Worm (Caenorhabditis elegans) whole organism, young adult: ENCODE data around the gene wrb-1.

Experiments
- B0019.2 ChIP-seq: fragments of 200-800 bp; sonication (Bioruptor generic); conservative IDR thresholded peaks from 2 replicates; pipeline ENCODE4 v1.3.6; 2022; ENCODE audit warnings: missing genetic modification reagents, missing genetic modification characterization, missing compliant biosample characterization
- B0035.1 ChIP-seq: sonication (generic microtip); optimal IDR thresholded peaks from 2 replicates; lab custom pipeline; 2016; ENCODE audit warnings: missing genetic modification characterization, mild to moderate bottlenecking, missing compliant biosample characterization, missing genotype, missing genetic modification reagents
- F22D6.2 ChIP-seq: sonication (generic microtip); optimal IDR thresholded peaks from 2 replicates; lab custom pipeline; 2016; ENCODE audit warnings: mild to moderate bottlenecking, missing genetic modification characterization, missing compliant biosample characterization
- F23B12.7 ChIP-seq: sonication (generic microtip); optimal IDR thresholded peaks from 2 replicates; lab custom pipeline; 2017; ENCODE audit warnings: missing genetic modification characterization, mild to moderate bottlenecking, missing compliant biosample characterization, antibody characterized with exemption, moderate library complexity; ENCODE audit not compliant: insufficient read depth
- F49E8.2 ChIP-seq: sonication (generic microtip); optimal IDR thresholded peaks from 3 replicates; lab custom pipeline; 2017; ENCODE audit warnings: missing genetic modification characterization, mild to moderate bottlenecking, missing compliant biosample characterization, antibody characterized with exemption, moderate library complexity; ENCODE audit not compliant: insufficient read depth
- F55B11.4 ChIP-seq: sonication (generic microtip); optimal IDR thresholded peaks from 2 replicates; lab custom pipeline; 2016; ENCODE audit warnings: missing compliant biosample characterization, missing genetic modification characterization, borderline replicate concordance; ENCODE audit not compliant: insufficient read depth
- F57A8.1 ChIP-seq: fragments of 200-800 bp; sonication (Bioruptor generic); optimal IDR thresholded peaks from 2 replicates; lab custom pipeline; 2018; ENCODE audit warnings: mild to moderate bottlenecking, missing genetic modification characterization, moderate library complexity, missing compliant biosample characterization
- F57C9.4 ChIP-seq: sonication (generic microtip); optimal IDR thresholded peaks from 2 replicates; lab custom pipeline; 2017; ENCODE audit warnings: mild to moderate bottlenecking, missing genetic modification characterization, missing compliant biosample characterization
- K11D2.4 ChIP-seq: fragments of 200-800 bp; sonication (Bioruptor generic); IDR thresholded peaks from 2 replicates; pipeline ENCODE4 v1.3.6; 2022; ENCODE audit warnings: missing genetic modification reagents, missing genetic modification characterization, missing compliant biosample characterization
- Y53F4B.3 ChIP-seq: fragments of 200-800 bp; sonication (Bioruptor generic); IDR thresholded peaks from 2 replicates; pipeline ENCODE4 v1.3.6; 2022; ENCODE audit warnings: missing genetic modification reagents, missing genetic modification characterization, missing compliant biosample characterization
- ZK185.1 ChIP-seq: sonication (generic microtip); optimal IDR thresholded peaks from 2 replicates; lab custom pipeline; 2016; ENCODE audit warnings: mild to moderate bottlenecking, missing genetic modification characterization, missing compliant biosample characterization; ENCODE audit not compliant: poor library complexity, severe bottlenecking
- aptf-3 ChIP-seq: fragments of 200-800 bp; sonication (Bioruptor generic); IDR thresholded peaks from 2 replicates; pipeline ENCODE4 v1.3.6; 2022; ENCODE audit warnings: missing genetic modification characterization, missing compliant biosample characterization
- attf-5 ChIP-seq: fragments of 200-800 bp; sonication (Bioruptor generic); optimal IDR thresholded peaks from 2 replicates; lab custom pipeline; 2018; ENCODE audit warnings: mild to moderate bottlenecking, missing genetic modification characterization, missing compliant biosample characterization
- cebp-2 ChIP-seq: fragments of 200-800 bp; sonication (Bioruptor generic); IDR thresholded peaks from 2 replicates; pipeline ENCODE4 v1.3.6; 2022; ENCODE audit warnings: missing genetic modification characterization, missing compliant biosample characterization
- ceh-58 ChIP-seq: fragments of 200-800 bp; sonication (Bioruptor generic); IDR thresholded peaks from 2 replicates; pipeline ENCODE4 v1.3.6; 2022; ENCODE audit warnings: missing genetic modification characterization, missing compliant biosample characterization
- die-1 ChIP-seq: sonication (generic microtip); optimal IDR thresholded peaks from 2 replicates; lab custom pipeline; 2016; ENCODE audit warnings: missing genotype, mild to moderate bottlenecking, missing genetic modification characterization, missing compliant biosample characterization
- dox-1 ChIP-seq: fragments of 200-800 bp; sonication (Bioruptor generic); IDR thresholded peaks from 2 replicates; pipeline ENCODE4 v1.3.6; 2022; ENCODE audit warnings: missing genetic modification reagents, missing genetic modification characterization, missing compliant biosample characterization
- dpl-1 ChIP-seq: fragments of 150-350 bp; optimal IDR thresholded peaks from 2 replicates; lab custom pipeline; 2014; ENCODE audit warnings: missing biosample characterization, missing genetic modification reagents, missing genetic modification characterization
- egrh-3 ChIP-seq: fragments of 200-800 bp; sonication (Bioruptor generic); IDR thresholded peaks from 2 replicates; pipeline ENCODE4 v1.3.6; 2022; ENCODE audit warnings: missing genetic modification reagents, missing genetic modification characterization, missing compliant biosample characterization
- ets-4 ChIP-seq: fragments of 200-800 bp; sonication (Bioruptor generic); optimal IDR thresholded peaks from 2 replicates; lab custom pipeline; 2018; ENCODE audit warnings: mild to moderate bottlenecking, missing genetic modification characterization, missing compliant biosample characterization
- fkh-3 ChIP-seq: sonication (generic microtip); optimal IDR thresholded peaks from 2 replicates; lab custom pipeline; 2016; ENCODE audit warnings: mild to moderate bottlenecking, missing genetic modification characterization, missing compliant biosample characterization
- him-1 ChIP-seq: sonication (generic microtip); optimal IDR thresholded peaks from 2 replicates; lab custom pipeline; 2016; ENCODE audit warnings: missing genotype, missing genetic modification reagents, missing genetic modification characterization, missing compliant biosample characterization
- hlh-26 ChIP-seq: fragments of 200-800 bp; sonication (Bioruptor generic); conservative IDR thresholded peaks from 2 replicates; pipeline ENCODE4 v1.3.6; 2022; ENCODE audit warnings: missing genetic modification reagents, missing genetic modification characterization, missing compliant biosample characterization
- hmg-1.2 ChIP-seq: fragments of 200-800 bp; sonication (Bioruptor generic); IDR thresholded peaks from 2 replicates; pipeline ENCODE4 v1.3.6; 2022; ENCODE audit warnings: missing genetic modification reagents, missing genetic modification characterization, missing compliant biosample characterization
- let-607 ChIP-seq, 2 experiments: fragments of 200-800 bp in 1 of 2; sonication (Bioruptor generic) in 1 of 2; sonication (generic microtip) in 1 of 2; optimal IDR thresholded peaks; 2 replicates each; lab custom pipeline; 2016 to 2018; ENCODE audit warnings: mild to moderate bottlenecking in 2 of 2, missing compliant biosample characterization in 2 of 2, missing genetic modification characterization in 2 of 2, moderate library complexity in 2 of 2, missing genotype in 1 of 2
- lir-1 ChIP-seq: fragments of 200-800 bp; sonication (Bioruptor generic); conservative IDR thresholded peaks from 2 replicates; pipeline ENCODE4 v1.3.6; 2022; ENCODE audit warnings: missing genetic modification reagents, missing genetic modification characterization, missing compliant biosample characterization
- madf-6 ChIP-seq: fragments of 200-800 bp; sonication (Bioruptor generic); IDR thresholded peaks from 2 replicates; pipeline ENCODE4 v1.3.6; 2022; ENCODE audit warnings: missing genetic modification reagents, missing genetic modification characterization, missing compliant biosample characterization
- madf-8 ChIP-seq: fragments of 200-800 bp; sonication (Bioruptor generic); conservative IDR thresholded peaks from 2 replicates; pipeline ENCODE4 v1.3.6; 2022; ENCODE audit warnings: missing genetic modification reagents, missing genetic modification characterization, missing compliant biosample characterization
- mxl-1 ChIP-seq: sonication (generic microtip); optimal IDR thresholded peaks from 2 replicates; lab custom pipeline; 2016; ENCODE audit warnings: missing genetic modification characterization, missing compliant biosample characterization
- nfyb-1 ChIP-seq: fragments of 200-800 bp; sonication (Bioruptor generic); IDR thresholded peaks from 2 replicates; pipeline ENCODE4 v1.3.6; 2022; ENCODE audit warnings: missing genetic modification reagents, missing genetic modification characterization, missing compliant biosample characterization
- nhr-120 ChIP-seq: fragments of 200-800 bp; sonication (Bioruptor generic); IDR thresholded peaks from 2 replicates; pipeline ENCODE4 v1.3.6; 2022; ENCODE audit warnings: missing genetic modification characterization, missing compliant biosample characterization
- nhr-27 ChIP-seq: fragments of 200-800 bp; sonication (Bioruptor generic); optimal IDR thresholded peaks from 2 replicates; lab custom pipeline; 2018; ENCODE audit warnings: mild to moderate bottlenecking, missing genetic modification characterization, moderate library complexity, missing compliant biosample characterization
- nhr-80 ChIP-seq: sonication (generic microtip); optimal IDR thresholded peaks from 2 replicates; lab custom pipeline; 2016; ENCODE audit warnings: missing genetic modification characterization, missing compliant biosample characterization
- pha-4 ChIP-seq: fragments of 150-350 bp; sonication (generic microtip); optimal IDR thresholded peaks from 2 replicates; lab custom pipeline; 2014; ENCODE audit warnings: missing biosample characterization, missing genetic modification reagents, missing genetic modification characterization
- rcor-1 ChIP-seq: fragments of 200-800 bp; sonication (Bioruptor generic); IDR thresholded peaks from 2 replicates; pipeline ENCODE4 v1.3.6; 2022; ENCODE audit warnings: missing genetic modification reagents, missing genetic modification characterization, missing compliant biosample characterization
- rec-8 ChIP-seq, 2 experiments: sonication (generic microtip); optimal IDR thresholded peaks; 2 replicates each; lab custom pipeline; 2016; ENCODE audit warnings: mild to moderate bottlenecking in 2 of 2, missing genetic modification characterization in 2 of 2, missing genetic modification reagents in 2 of 2, missing genotype in 2 of 2, missing biosample characterization in 1 of 2, missing compliant biosample characterization in 1 of 2, moderate library complexity in 1 of 2
- sea-2 ChIP-seq: fragments of 200-800 bp; sonication (Bioruptor generic); IDR thresholded peaks from 2 replicates; pipeline ENCODE4 v1.3.6; 2022; ENCODE audit warnings: missing genetic modification characterization, missing compliant biosample characterization
- snpc-1.1 ChIP-seq: sonication (generic microtip); optimal IDR thresholded peaks from 2 replicates; lab custom pipeline; 2017; ENCODE audit warnings: missing genetic modification characterization, mild to moderate bottlenecking, missing compliant biosample characterization, antibody characterized with exemption, moderate library complexity, missing genotype, missing genetic modification reagents; ENCODE audit not compliant: insufficient read depth
- snpc-1.3 ChIP-seq: sonication (generic microtip); optimal IDR thresholded peaks from 2 replicates; lab custom pipeline; 2017; ENCODE audit warnings: missing genetic modification characterization, mild to moderate bottlenecking, missing compliant biosample characterization, antibody characterized with exemption, moderate library complexity, missing genotype, missing genetic modification reagents; ENCODE audit not compliant: insufficient read depth
- tbp1 ChIP-seq: fragments of 200-800 bp; sonication (Bioruptor generic); optimal IDR thresholded peaks from 2 replicates; lab custom pipeline; 2018; ENCODE audit warnings: mild to moderate bottlenecking, missing genetic modification characterization, missing compliant biosample characterization
- tbx-9 ChIP-seq: sonication (generic microtip); optimal IDR thresholded peaks from 2 replicates; lab custom pipeline; 2016; ENCODE audit warnings: borderline replicate concordance, missing genetic modification characterization, inconsistent platforms, missing compliant biosample characterization
- zfh-2 ChIP-seq: fragments of 200-800 bp; sonication (Bioruptor generic); conservative IDR thresholded peaks from 2 replicates; pipeline ENCODE4 v1.3.6; 2022; ENCODE audit warnings: missing genetic modification reagents, missing genetic modification characterization, missing compliant biosample characterization
- zim-3 ChIP-seq: sonication (generic microtip); optimal IDR thresholded peaks from 2 replicates; lab custom pipeline; 2017; ENCODE audit warnings: mild to moderate bottlenecking, missing genetic modification characterization, moderate library complexity, missing compliant biosample characterization
- ztf-25 ChIP-seq: fragments of 200-800 bp; sonication (Bioruptor generic); IDR thresholded peaks from 2 replicates; pipeline ENCODE4 v1.3.6; 2022; ENCODE audit warnings: missing genetic modification reagents, missing genetic modification characterization, missing compliant biosample characterization
- ztf-26 ChIP-seq: sonication (generic microtip); optimal IDR thresholded peaks from 2 replicates; lab custom pipeline; 2017; ENCODE audit warnings: missing genetic modification characterization, missing compliant biosample characterization
- ztf-3 ChIP-seq: fragments of 200-800 bp; sonication (Bioruptor generic); optimal IDR thresholded peaks from 2 replicates; lab custom pipeline; 2018; ENCODE audit warnings: mild to moderate bottlenecking, missing genetic modification characterization, missing compliant biosample characterization
- ztf-6 ChIP-seq: fragments of 200-800 bp; sonication (Bioruptor generic); IDR thresholded peaks from 2 replicates; pipeline ENCODE4 v1.3.6; 2022; ENCODE audit warnings: missing genetic modification reagents, missing genetic modification characterization, missing compliant biosample characterization

The wrb-1 gene

DNA sequence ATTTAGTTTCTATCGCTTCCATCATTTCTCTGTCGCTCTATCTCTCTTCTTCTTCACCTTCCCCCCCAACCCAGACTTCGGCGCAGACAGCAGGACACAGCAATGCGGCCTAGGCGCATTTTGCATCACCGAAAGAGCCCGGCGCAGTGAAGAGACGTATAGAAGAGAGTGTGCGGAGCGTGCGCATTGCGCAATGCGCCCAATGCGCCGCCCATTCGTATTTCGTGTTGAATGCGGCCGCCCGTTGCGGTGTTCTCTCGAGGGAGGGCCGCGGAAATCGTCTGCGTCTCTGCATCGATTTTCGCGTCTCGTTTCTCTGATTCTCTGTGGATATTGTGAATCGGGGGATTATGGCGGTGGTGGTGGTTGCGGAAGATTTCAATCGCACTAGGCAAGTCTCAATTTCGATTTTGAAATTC lies 44.5 kb upstream of the wrb-1 start:
- TF ChIP-seq nhr-27 (tag; lab: Kevin White, UChicago), result peak; percentile 53
- TF ChIP-seq B0019.2 (GFP tag; lab: Robert Waterston, UW), result peak; percentile 65; the same call in 1 of the 2 replicates
- no peak for TF ChIP-seq rec-8 (tag; optimal IDR thresholded peaks at IDR 0.05; lab: Kevin White, UChicago)
- peak; percentile 37 for TF ChIP-seq dpl-1 (GFP tag; lab: Kevin White, UChicago)
- TF ChIP-seq pha-4 (tag; lab: Kevin White, UChicago), result no peak
- TF ChIP-seq zim-3, result peak; percentile 79
- TF ChIP-seq ztf-6 (GFP tag; lab: Robert Waterston, UW), result peak; percentile 97
- TF ChIP-seq F57A8.1 (GFP tag; lab: Kevin White, UChicago), result peak; percentile 24
- no peak for TF ChIP-seq Y53F4B.3 (GFP tag; lab: Robert Waterston, UW)
- peak; percentile 96 for TF ChIP-seq sea-2
- TF ChIP-seq lir-1, result peak; percentile 92
- TF ChIP-seq tbp1 (GFP tag; lab: Kevin White, UChicago), result peak; percentile 77
- TF ChIP-seq rcor-1 (GFP tag; lab: Robert Waterston, UW), result peak; percentile 93
- TF ChIP-seq F22D6.2 (tag; lab: Kevin White, UChicago), result peak; percentile 95
- TF ChIP-seq F23B12.7 (tag; lab: Kevin White, UChicago), result peak; percentile 69
- peak; percentile 100 for TF ChIP-seq nhr-80
- TF ChIP-seq ceh-58 (GFP tag; lab: Robert Waterston, UW), result 0 out of 2 replicates have a peak, but pooled peaks have one; percentile 69
- peak; percentile 100 for TF ChIP-seq zfh-2 (GFP tag; lab: Robert Waterston, UW)
- TF ChIP-seq nhr-120 (GFP tag; lab: Robert Waterston, UW), result 0 out of 2 replicates have a peak, but pooled peaks have one; percentile 31
- peak; percentile 56 for TF ChIP-seq madf-6 (GFP tag; lab: Robert Waterston, UW)
- peak; percentile 98 for TF ChIP-seq nfyb-1 (GFP tag; lab: Robert Waterston, UW)
- peak; percentile 96 for TF ChIP-seq B0035.1 (tag; lab: Kevin White, UChicago)
- peak; percentile 88 for TF ChIP-seq ZK185.1 (tag; lab: Kevin White, UChicago)
- peak; percentile 31 for TF ChIP-seq tbx-9
- no peak for TF ChIP-seq mxl-1 (tag; lab: Kevin White, UChicago)
- TF ChIP-seq fkh-3, result peak; percentile 61
- TF ChIP-seq hmg-1.2 (GFP tag; lab: Robert Waterston, UW), result peak; percentile 93
- no peak for TF ChIP-seq snpc-1.3 (tag; lab: Kevin White, UChicago)
- TF ChIP-seq him-1 (tag; lab: Kevin White, UChicago), result no peak
- TF ChIP-seq snpc-1.1, result no peak
- TF ChIP-seq ztf-26 (tag; lab: Kevin White, UChicago), result peak; percentile 99
- TF ChIP-seq dox-1, result peak; percentile 99
- TF ChIP-seq attf-5 (GFP tag; lab: Kevin White, UChicago), result peak; percentile 99
- no peak for TF ChIP-seq hlh-26 (GFP tag; lab: Robert Waterston, UW)
- TF ChIP-seq F55B11.4, result no peak
- peak; percentile 99 for TF ChIP-seq ets-4 (GFP tag; lab: Kevin White, UChicago)
- TF ChIP-seq ztf-25 (GFP tag; lab: Robert Waterston, UW), result no peak
- peak; percentile 99 for TF ChIP-seq K11D2.4
- peak; percentile 92 for TF ChIP-seq F57C9.4 (tag; lab: Kevin White, UChicago)
- peak; percentile 81 for TF ChIP-seq die-1 (tag; lab: Kevin White, UChicago)
- TF ChIP-seq madf-8 (GFP tag; lab: Robert Waterston, UW), result no peak
- TF ChIP-seq egrh-3 (GFP tag; lab: Robert Waterston, UW), result peak; percentile 94
- TF ChIP-seq cebp-2 (GFP tag; lab: Robert Waterston, UW), result peak; percentile 95
- peak; percentile 99 for TF ChIP-seq ztf-3
- TF ChIP-seq F49E8.2 (tag; lab: Kevin White, UChicago), result no peak
- TF ChIP-seq let-607 (tag; optimal IDR thresholded peaks at IDR 0.05; lab: Kevin White, UChicago), result peak; percentile 93 to 96
- TF ChIP-seq aptf-3 (GFP tag; lab: Robert Waterston, UW), result 0 out of 2 replicates have a peak, but pooled peaks have one; percentile 17
